Comparison of ENCODE assay signal across 2 fruit fly cellular contexts in the genomic region with DNA sequence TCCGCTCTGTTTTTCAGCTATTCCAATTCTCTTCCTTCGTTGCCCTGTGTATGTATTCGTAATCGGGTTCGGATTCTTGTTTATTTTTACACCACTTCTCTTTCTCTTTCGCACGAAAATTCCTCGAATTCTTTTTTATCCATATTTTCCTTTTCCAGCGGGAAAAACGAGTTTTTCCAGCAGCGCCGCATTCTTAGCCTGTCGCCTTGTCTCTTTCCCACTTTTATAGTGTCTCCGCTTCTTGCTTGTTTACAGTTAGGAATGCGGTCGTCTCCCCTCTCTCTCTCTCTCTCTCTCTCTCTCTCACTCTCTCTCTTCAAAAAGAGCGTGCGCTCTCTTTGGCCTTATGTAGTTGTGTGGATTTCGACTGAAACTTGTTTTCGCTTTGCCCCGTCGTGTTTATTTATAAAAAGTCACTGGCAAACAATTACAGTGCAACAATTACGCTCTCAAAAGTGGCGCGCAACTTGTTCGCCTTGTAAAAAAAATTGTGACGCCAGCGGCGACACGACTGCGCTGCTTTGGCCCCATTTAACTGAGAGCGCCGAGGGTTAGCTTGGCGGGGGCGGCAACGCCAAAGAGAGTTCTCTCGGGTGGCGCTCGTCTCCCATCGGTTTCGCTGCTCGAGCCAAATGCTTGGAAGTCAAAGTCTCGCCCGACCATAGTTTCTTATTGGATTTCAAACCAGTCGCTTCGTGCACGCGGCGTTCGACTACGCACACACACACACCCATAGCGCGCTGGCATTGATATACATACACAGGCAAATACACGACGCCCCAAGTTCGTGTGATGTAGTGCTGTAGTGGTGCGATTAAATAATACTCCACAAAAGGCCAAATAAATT.
A peak's percentile ranks its signal among the peaks of the same experiment; 100 is the strongest.
TF ChIP-seq lines count a peak whose summit lies in the region.

No protein-coding gene starts in this region.

TF ChIP-seq in whole organism, embryonic, 481 proteins besides CTCF, POLR2A, EP300 and RAD21 (continued from another document and continues in another):
- TF ChIP-seq zfh2 (GFP tag; optimal IDR thresholded peaks at IDR 0.05; lab: Kevin White, UChicago): no peak
- no peak for TF ChIP-seq CG11093 (GFP tag; IDR thresholded peaks at IDR 0.05; lab: Robert Waterston, UW)
- TF ChIP-seq Aef1 (GFP tag; IDR thresholded peaks at IDR 0.05; lab: Robert Waterston, UW): no peak
- TF ChIP-seq Ssrp (tag; optimal IDR thresholded peaks at IDR 0.05; lab: Kevin White, UChicago): no peak
- TF ChIP-seq Stat92E (GFP tag; optimal IDR thresholded peaks at IDR 0.05; lab: Kevin White, UChicago): peak in 1 of 3 experiments; percentile 91
- peak; percentile 20 for TF ChIP-seq CG15011 (GFP tag; optimal IDR thresholded peaks at IDR 0.05; lab: Kevin White, UChicago)
- TF ChIP-seq klu (GFP tag; IDR thresholded peaks at IDR 0.05; lab: Robert Waterston, UW): peak; percentile 82
- peak; percentile 91 for TF ChIP-seq Jarid2 (GFP tag; optimal IDR thresholded peaks at IDR 0.05; lab: Kevin White, UChicago)
- peak; percentile 7 for TF ChIP-seq CG4707 (GFP tag; optimal IDR thresholded peaks at IDR 0.05; lab: Kevin White, UChicago)
- TF ChIP-seq CG12299 (tag; optimal IDR thresholded peaks at IDR 0.05; lab: Kevin White, UChicago): peak; percentile 48
- peak; percentile 43 for TF ChIP-seq Nf-YB (GFP tag; optimal IDR thresholded peaks at IDR 0.05; lab: Kevin White, UChicago)
- TF ChIP-seq grau (tag; optimal IDR thresholded peaks at IDR 0.05; lab: Kevin White, UChicago): no peak
- peak; percentile 28 for TF ChIP-seq Sry-β (GFP tag; optimal IDR thresholded peaks at IDR 0.05; lab: Kevin White, UChicago)
- TF ChIP-seq CG3281 (GFP tag; optimal IDR thresholded peaks at IDR 0.05; lab: Kevin White, UChicago): peak; percentile 66
- TF ChIP-seq sens (GFP tag; lab: Kevin White, UChicago): peak; percentile 86
- no peak for TF ChIP-seq CG2120 (GFP tag; optimal IDR thresholded peaks at IDR 0.05; lab: Kevin White, UChicago)
- no peak for TF ChIP-seq cato (GFP tag; optimal IDR thresholded peaks at IDR 0.05; lab: Kevin White, UChicago; ENCODE audit: borderline replicate concordance)
- TF ChIP-seq CG5245 (GFP tag; optimal IDR thresholded peaks at IDR 0.05; lab: Kevin White, UChicago): no peak
- TF ChIP-seq CG2678 (tag; optimal IDR thresholded peaks at IDR 0.05; lab: Kevin White, UChicago): peak; percentile 11
- TF ChIP-seq ash1 (GFP tag; optimal IDR thresholded peaks at IDR 0.05; lab: Kevin White, UChicago): peak; percentile 59
- peak; percentile 56 for TF ChIP-seq wek (GFP tag; optimal IDR thresholded peaks at IDR 0.05; lab: Kevin White, UChicago)
- peak; percentile 19 for TF ChIP-seq CG13624 (GFP tag; optimal IDR thresholded peaks at IDR 0.05; lab: Kevin White, UChicago)
- TF ChIP-seq H2.0 (GFP tag; IDR thresholded peaks at IDR 0.05; lab: Robert Waterston, UW): no peak
- TF ChIP-seq sug (tag; optimal IDR thresholded peaks at IDR 0.05; lab: Kevin White, UChicago): peak; percentile 54
- TF ChIP-seq CG1792 (GFP tag; optimal IDR thresholded peaks at IDR 0.05; lab: Kevin White, UChicago): peak; percentile 19
- TF ChIP-seq CG12391 (tag; optimal IDR thresholded peaks at IDR 0.05; lab: Kevin White, UChicago): no peak
- no peak for TF ChIP-seq tup (GFP tag; optimal IDR thresholded peaks at IDR 0.05; lab: Kevin White, UChicago)
- TF ChIP-seq Lim3 (GFP tag; IDR thresholded peaks at IDR 0.05; lab: Robert Waterston, UW): no peak
- no peak for TF ChIP-seq CG11560 (tag; IDR thresholded peaks at IDR 0.05; lab: Robert Waterston, UW)
- peak; percentile 23 for TF ChIP-seq salm (tag; optimal IDR thresholded peaks at IDR 0.05; lab: Kevin White, UChicago)
- TF ChIP-seq crol (GFP tag; IDR thresholded peaks at IDR 0.05; lab: Robert Waterston, UW): peak; percentile 82
- peak; percentile 31 to 93 for TF ChIP-seq insv (GFP tag; optimal IDR thresholded peaks at IDR 0.05; lab: Kevin White, UChicago)
- peak; percentile 81 for TF ChIP-seq CG3838 (GFP tag; optimal IDR thresholded peaks at IDR 0.05; lab: Kevin White, UChicago)
- peak; percentile 63 for TF ChIP-seq CG32532 (GFP tag; IDR thresholded peaks at IDR 0.05; lab: Robert Waterston, UW)
- no peak for TF ChIP-seq CG9727 (GFP tag; optimal IDR thresholded peaks at IDR 0.05; lab: Kevin White, UChicago)
- no peak for TF ChIP-seq CG8944 (GFP tag; optimal IDR thresholded peaks at IDR 0.05; lab: Kevin White, UChicago)
- TF ChIP-seq dysf (GFP tag; IDR thresholded peaks at IDR 0.05; lab: Robert Waterston, UW): peak; percentile 9; the same call in 1 of the 3 replicates
- no peak for TF ChIP-seq ham (GFP tag; IDR thresholded peaks at IDR 0.05; lab: Robert Waterston, UW)
- TF ChIP-seq Tbp (GFP tag; optimal IDR thresholded peaks at IDR 0.05; lab: Kevin White, UChicago): no peak
- TF ChIP-seq Nf-YA (GFP tag; IDR thresholded peaks at IDR 0.05; lab: Robert Waterston, UW): 0 out of 2 replicates have a peak, but pooled peaks have one; percentile 14
- peak; percentile 23 for TF ChIP-seq Side (GFP tag; optimal IDR thresholded peaks at IDR 0.05; lab: Kevin White, UChicago)
- TF ChIP-seq NFAT (GFP tag; IDR thresholded peaks at IDR 0.05; lab: Robert Waterston, UW): peak; percentile 59; the same call in 1 of the 2 replicates
- peak; percentile 8 for TF ChIP-seq CG9437 (GFP tag; optimal IDR thresholded peaks at IDR 0.05; lab: Kevin White, UChicago)
- TF ChIP-seq CG9797 (GFP tag; optimal IDR thresholded peaks at IDR 0.05; lab: Kevin White, UChicago): no peak
- TF ChIP-seq CG4360 (GFP tag; IDR thresholded peaks at IDR 0.05; lab: Robert Waterston, UW): 0 out of 2 replicates have a peak, but pooled peaks have one; percentile 34
- TF ChIP-seq bcd (GFP tag; optimal IDR thresholded peaks at IDR 0.05; lab: Kevin White, UChicago): no peak
- no peak for TF ChIP-seq Ravus (GFP tag; IDR thresholded peaks at IDR 0.05; lab: Robert Waterston, UW)
- TF ChIP-seq Optix (GFP tag; IDR thresholded peaks at IDR 0.05; lab: Robert Waterston, UW): no peak
- peak; percentile 24 for TF ChIP-seq CG8924 (tag; optimal IDR thresholded peaks at IDR 0.05; lab: Kevin White, UChicago)
- TF ChIP-seq CG6791 (GFP tag; IDR thresholded peaks at IDR 0.05; lab: Robert Waterston, UW; ENCODE audit: partially characterized antibody): peak; percentile 32; the same call in 1 of the 3 replicates
- TF ChIP-seq slp2 (GFP tag; optimal IDR thresholded peaks at IDR 0.05; lab: Kevin White, UChicago): peak; percentile 54
- no peak for TF ChIP-seq knrl (GFP tag; IDR thresholded peaks at IDR 0.05; lab: Robert Waterston, UW; ENCODE audit: partially characterized antibody)
- TF ChIP-seq CG11695 (GFP tag; IDR thresholded peaks at IDR 0.05; lab: Robert Waterston, UW): peak; percentile 29; the same call in 2 of the 3 replicates
- TF ChIP-seq corto (GFP tag; optimal IDR thresholded peaks at IDR 0.05; lab: Kevin White, UChicago): no peak
- TF ChIP-seq B-H1 (GFP tag; IDR thresholded peaks at IDR 0.05; lab: Robert Waterston, UW): no peak
- 0 out of 2 replicates have a peak, but pooled peaks have one; percentile 12 for TF ChIP-seq CG11085 (GFP tag; IDR thresholded peaks at IDR 0.05; lab: Robert Waterston, UW)
- TF ChIP-seq CG2202 (tag; optimal IDR thresholded peaks at IDR 0.05; lab: Kevin White, UChicago): no peak
- peak; percentile 44 for TF ChIP-seq oc (tag; optimal IDR thresholded peaks at IDR 0.05; lab: Kevin White, UChicago)
- TF ChIP-seq org-1 (GFP tag; optimal IDR thresholded peaks at IDR 0.05; lab: Kevin White, UChicago): peak; percentile 24
- TF ChIP-seq Oli (tag; optimal IDR thresholded peaks at IDR 0.05; lab: Kevin White, UChicago): no peak

TF ChIP-seq in whole organism, prepupa, 60 proteins besides CTCF, POLR2A, EP300 and RAD21 (continued from another document):
- TF ChIP-seq ss (GFP tag; optimal IDR thresholded peaks at IDR 0.05; lab: Kevin White, UChicago) (peak; percentile 63 to 67), OdsH (GFP tag; optimal IDR thresholded peaks at IDR 0.05; lab: Kevin White, UChicago) (no peak)
TF ChIP-seq in whole organism, prepupa: peak in this region for 30.
